Worm (Caenorhabditis elegans): Measurements from ENCODE around the gene orc-1.

orc-1 gene

ce11 chrIII:10621208-10621607, 21.7 kb upstream of the orc-1 start, which contains the start of the genes lron-10 and hpr-9 (continued):
- TF ChIP-seq attf-4 (tag; optimal IDR thresholded peaks at IDR 0.05), result no peak
- TF ChIP-seq F10B5.3 (tag; optimal IDR thresholded peaks at IDR 0.05), result no peak
- no peak for TF ChIP-seq unc-39 (tag; optimal IDR thresholded peaks at IDR 0.05)
- no peak for TF ChIP-seq nhr-11 (tag; optimal IDR thresholded peaks at IDR 0.05)
- no peak for TF ChIP-seq Y48G9A.11 (GFP tag; IDR thresholded peaks at IDR 0.05)
- TF ChIP-seq dmd-8 (GFP tag; IDR thresholded peaks at IDR 0.05), result 0 out of 2 replicates have a peak, but pooled peaks have one; percentile 32
- TF ChIP-seq aly-2 (tag; optimal IDR thresholded peaks at IDR 0.05), result no peak
- peak; percentile 9; the same call in 1 of the 2 replicates for TF ChIP-seq lin-1 (GFP tag; IDR thresholded peaks at IDR 0.05)
- no peak for TF ChIP-seq lim-7 (GFP tag; IDR thresholded peaks at IDR 0.05)
- TF ChIP-seq mes-2 (tag; optimal IDR thresholded peaks at IDR 0.05; ENCODE audit: poor library complexity, severe bottlenecking), result peak; percentile 99
- TF ChIP-seq nhr-10 (tag; optimal IDR thresholded peaks at IDR 0.05), result no peak
- TF ChIP-seq D1046.2 (GFP tag; IDR thresholded peaks at IDR 0.05), result peak; percentile 19; the same call in 1 of the 2 replicates
- no peak for TF ChIP-seq nhr-25 (tag; optimal IDR thresholded peaks at IDR 0.05; ENCODE audit: borderline replicate concordance, insufficient read depth)
- peak; percentile 94 for TF ChIP-seq ZK337.2 (GFP tag; IDR thresholded peaks at IDR 0.05)
- no peak for TF ChIP-seq daf-16 (GFP tag; optimal IDR thresholded peaks at IDR 0.05)
- peak; percentile 61 for TF ChIP-seq daf-16 (tag; optimal IDR thresholded peaks at IDR 0.05)

DNA sequence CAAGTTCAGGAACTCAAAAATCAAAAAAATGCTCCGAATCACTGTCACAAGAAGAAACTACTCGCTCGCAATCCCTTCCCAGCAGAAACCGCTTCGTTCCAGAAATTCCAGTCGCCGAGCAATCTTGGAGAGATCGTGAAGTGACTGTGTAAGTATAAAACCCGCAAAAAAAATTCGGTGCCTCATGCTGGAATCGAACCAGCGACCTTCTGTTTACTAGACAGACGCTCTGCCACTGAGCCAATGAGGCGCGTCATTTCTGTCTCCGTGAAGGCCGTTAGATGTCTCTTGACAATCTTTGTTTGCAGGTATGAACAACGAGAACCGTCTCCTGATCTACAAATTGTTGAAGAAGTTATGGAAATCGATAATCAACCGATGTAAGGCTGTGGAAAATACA, 18.4 kb upstream of the orc-1 start:
- peak in 1 of 2 experiments; percentile 46 for TF ChIP-seq lsy-2 (tag; optimal IDR thresholded peaks at IDR 0.05)
- TF ChIP-seq daf-19 (GFP tag; conservative IDR thresholded peaks at IDR 0.05), result no peak; the same call in 1 of the 2 replicates
- TF ChIP-seq zip-11 (GFP tag; IDR thresholded peaks at IDR 0.05), result no peak
- 0 out of 2 replicates have a peak, but pooled peaks have one; percentile 74 for TF ChIP-seq ceh-44 (GFP tag; IDR thresholded peaks at IDR 0.05)
- TF ChIP-seq lin-13 (GFP tag; optimal IDR thresholded peaks at IDR 0.05), result peak; percentile 69
- peak; percentile 64; the same call in 1 of the 2 replicates for TF ChIP-seq lin-1 (GFP tag; IDR thresholded peaks at IDR 0.05)
- TF ChIP-seq zfp-3 (GFP tag; conservative IDR thresholded peaks at IDR 0.05), result 0 out of 2 replicates have a peak, but pooled peaks have one; percentile 27
- TF ChIP-seq madf-9 (GFP tag; conservative IDR thresholded peaks at IDR 0.05), result peak; percentile 71
- TF ChIP-seq lin-38 (GFP tag; IDR thresholded peaks at IDR 0.05), result peak; percentile 81
- peak; percentile 48 for TF ChIP-seq rbr-2 (tag; optimal IDR thresholded peaks at IDR 0.05)
- TF ChIP-seq zip-2 (tag; optimal IDR thresholded peaks at IDR 0.05), result no peak
- peak; percentile 59; the same call in 1 of the 2 replicates for TF ChIP-seq mdt-29 (GFP tag; IDR thresholded peaks at IDR 0.05)
- 0 out of 2 replicates have a peak, but pooled peaks have one; percentile 53 for TF ChIP-seq nhr-41 (GFP tag; IDR thresholded peaks at IDR 0.05)
- TF ChIP-seq unc-39 (tag; optimal IDR thresholded peaks at IDR 0.05), result no peak
- peak; percentile 89 for TF ChIP-seq D1046.2 (GFP tag; IDR thresholded peaks at IDR 0.05)
- TF ChIP-seq T26A8.4 (GFP tag; IDR thresholded peaks at IDR 0.05), result peak; percentile 72
- peak; percentile 63; the same call in 1 of the 2 replicates for TF ChIP-seq Y48G9A.11 (GFP tag; IDR thresholded peaks at IDR 0.05)
- TF ChIP-seq lim-7 (GFP tag; IDR thresholded peaks at IDR 0.05), result peak; percentile 99
- peak; percentile 23 for TF ChIP-seq nhr-48 (tag; optimal IDR thresholded peaks at IDR 0.05)
- TF ChIP-seq egl-43 (GFP tag; IDR thresholded peaks at IDR 0.05), result peak; percentile 94
- peak; percentile 94 for TF ChIP-seq vab-7 (GFP tag; IDR thresholded peaks at IDR 0.05)
- TF ChIP-seq Y75B8A.6 (GFP tag; IDR thresholded peaks at IDR 0.05), result peak; percentile 69; the same call in 1 of the 2 replicates
- peak; percentile 4 for TF ChIP-seq mep-1 (tag; optimal IDR thresholded peaks at IDR 0.05)
- TF ChIP-seq ztf-7 (tag; optimal IDR thresholded peaks at IDR 0.05), result no peak
- no peak for TF ChIP-seq ces-1 (GFP tag; optimal IDR thresholded peaks at IDR 0.05)
- TF ChIP-seq duxl-1 (tag; optimal IDR thresholded peaks at IDR 0.05; ENCODE audit: poor library complexity), result peak; percentile 57
- peak; percentile 59; the same call in 1 of the 2 replicates for TF ChIP-seq dmd-9 (GFP tag; IDR thresholded peaks at IDR 0.05)
- peak; percentile 66 for TF ChIP-seq F49E8.2 (tag; optimal IDR thresholded peaks at IDR 0.05; ENCODE audit: borderline replicate concordance)
- peak; percentile 46; the same call in 1 of the 2 replicates for TF ChIP-seq dmd-6 (GFP tag; IDR thresholded peaks at IDR 0.05)
- peak; percentile 26 for TF ChIP-seq hlh-11 (tag; optimal IDR thresholded peaks at IDR 0.05)
- TF ChIP-seq snpc-4 (tag; optimal IDR thresholded peaks at IDR 0.05), result no peak
- 0 out of 2 replicates have a peak, but pooled peaks have one; percentile 48 for TF ChIP-seq Y105C5A.15 (GFP tag; IDR thresholded peaks at IDR 0.05)
- peak; percentile 30 for TF ChIP-seq gei-8 (GFP tag; optimal IDR thresholded peaks at IDR 0.05)
- TF ChIP-seq lin-15B (tag; optimal IDR thresholded peaks at IDR 0.05), result no peak
- peak; percentile 68 for TF ChIP-seq ceh-20 (GFP tag; IDR thresholded peaks at IDR 0.05)
- peak; percentile 80 for TF ChIP-seq F26F4.8 (GFP tag; conservative IDR thresholded peaks at IDR 0.05)
- TF ChIP-seq pqm-1 (tag; optimal IDR thresholded peaks at IDR 0.05), result no peak
- peak; percentile 37 for TF ChIP-seq nhr-111 (GFP tag; optimal IDR thresholded peaks at IDR 0.05)
